1 fruit fly cellular context compared by ENCODE assay signal in the genomic region with DNA sequence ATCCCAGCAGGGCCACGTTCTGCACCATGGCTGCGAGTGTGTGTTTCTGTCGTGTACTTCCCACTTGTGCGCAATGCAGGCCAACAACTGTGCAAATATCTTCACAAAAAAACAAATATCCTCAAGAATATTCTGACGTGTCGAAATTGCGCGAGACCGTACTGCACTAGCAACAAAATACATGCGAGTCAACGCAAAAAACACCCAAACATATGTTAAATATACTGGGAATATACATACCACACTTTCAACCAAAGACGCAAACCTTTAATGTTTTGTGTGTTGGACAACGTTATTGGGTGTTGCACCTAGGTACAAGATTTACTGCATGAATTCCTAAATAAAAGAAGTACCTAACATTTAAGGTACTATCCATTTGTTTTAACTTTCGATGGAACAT.
TF ChIP-seq lines count a peak whose summit lies in the region.

A gene (minus strand): TSS at position 173 of the 400 bp plus-strand sequence.

TF ChIP-seq in whole organism, embryonic, 481 proteins besides CTCF, POLR2A, EP300 and RAD21 (continued from another document and continues in another):
- peak; percentile 77 for TF ChIP-seq nmo (GFP tag; optimal IDR thresholded peaks at IDR 0.05; lab: Kevin White, UChicago)
- TF ChIP-seq CG13424 (tag; optimal IDR thresholded peaks at IDR 0.05; lab: Kevin White, UChicago) = no peak
- no peak for TF ChIP-seq nerfin-2 (GFP tag; IDR thresholded peaks at IDR 0.05; lab: Robert Waterston, UW; ENCODE audit: partially characterized antibody)
- peak; percentile 0 for TF ChIP-seq CG15696 (tag; optimal IDR thresholded peaks at IDR 0.05; lab: Kevin White, UChicago)
- TF ChIP-seq bowl (GFP tag; IDR thresholded peaks at IDR 0.05; lab: Robert Waterston, UW) = no peak
- peak; percentile 37 for TF ChIP-seq Hsf (GFP tag; optimal IDR thresholded peaks at IDR 0.05; lab: Kevin White, UChicago)
- no peak for TF ChIP-seq Nf-YA (GFP tag; IDR thresholded peaks at IDR 0.05; lab: Robert Waterston, UW)
- no peak for TF ChIP-seq CG3407 (GFP tag; optimal IDR thresholded peaks at IDR 0.05; lab: Kevin White, UChicago)
- no peak for TF ChIP-seq CG6254 (GFP tag; optimal IDR thresholded peaks at IDR 0.05; lab: Kevin White, UChicago)
- 0 out of 2 replicates have a peak, but pooled peaks have one; percentile 22 for TF ChIP-seq CG16779 (GFP tag; IDR thresholded peaks at IDR 0.05; lab: Robert Waterston, UW)
- no peak for TF ChIP-seq CG31441 (GFP tag; IDR thresholded peaks at IDR 0.05; lab: Robert Waterston, UW)
- TF ChIP-seq CG4617 (GFP tag; optimal IDR thresholded peaks at IDR 0.05; lab: Kevin White, UChicago; ENCODE audit: borderline replicate concordance) = peak; percentile 94
- TF ChIP-seq caup (GFP tag; optimal IDR thresholded peaks at IDR 0.05; lab: Kevin White, UChicago; ENCODE audit: severe bottlenecking) = no peak
- TF ChIP-seq tx (GFP tag; optimal IDR thresholded peaks at IDR 0.05; lab: Kevin White, UChicago) = peak; percentile 15
- no peak for TF ChIP-seq CG32772 (GFP tag; IDR thresholded peaks at IDR 0.05; lab: Robert Waterston, UW)
- peak; percentile 26 for TF ChIP-seq CG2202 (tag; optimal IDR thresholded peaks at IDR 0.05; lab: Kevin White, UChicago)
- TF ChIP-seq ind (GFP tag; optimal IDR thresholded peaks at IDR 0.05; lab: Kevin White, UChicago) = peak; percentile 40
- TF ChIP-seq CG3065 (GFP tag; optimal IDR thresholded peaks at IDR 0.05; lab: Kevin White, UChicago) = peak; percentile 18
- no peak for TF ChIP-seq seq (GFP tag; IDR thresholded peaks at IDR 0.05; lab: Robert Waterston, UW)
- peak; percentile 79 for TF ChIP-seq CG17186 (GFP tag; optimal IDR thresholded peaks at IDR 0.05; lab: Kevin White, UChicago)
- peak; percentile 93 for TF ChIP-seq MESR4 (GFP tag; optimal IDR thresholded peaks at IDR 0.05; lab: Kevin White, UChicago)
- no peak for TF ChIP-seq Usf (GFP tag; optimal IDR thresholded peaks at IDR 0.05; lab: Kevin White, UChicago)
- peak; percentile 33 for TF ChIP-seq CG8944 (GFP tag; optimal IDR thresholded peaks at IDR 0.05; lab: Kevin White, UChicago)
- TF ChIP-seq slou (GFP tag; optimal IDR thresholded peaks at IDR 0.05; lab: Kevin White, UChicago) = no peak
- no peak for TF ChIP-seq sug (tag; optimal IDR thresholded peaks at IDR 0.05; lab: Kevin White, UChicago)
- TF ChIP-seq Doc3 (GFP tag; IDR thresholded peaks at IDR 0.05; lab: Robert Waterston, UW; ENCODE audit: partially characterized antibody) = no peak
- no peak for TF ChIP-seq cas (GFP tag; IDR thresholded peaks at IDR 0.05; lab: Robert Waterston, UW)
- no peak for TF ChIP-seq sim (GFP tag; IDR thresholded peaks at IDR 0.05; lab: Robert Waterston, UW)
- no peak for TF ChIP-seq CG9215 (GFP tag; IDR thresholded peaks at IDR 0.05; lab: Robert Waterston, UW)
- 0 out of 2 replicates have a peak, but pooled peaks have one; percentile 45 for TF ChIP-seq CG14014 (GFP tag; IDR thresholded peaks at IDR 0.05; lab: Robert Waterston, UW)
- TF ChIP-seq unpg (GFP tag; optimal IDR thresholded peaks at IDR 0.05; lab: Kevin White, UChicago) = no peak
- TF ChIP-seq Fer1 (GFP tag; optimal IDR thresholded peaks at IDR 0.05; lab: Kevin White, UChicago) = no peak
- no peak; the same call in 1 of the 2 replicates for TF ChIP-seq CG1024 (GFP tag; IDR thresholded peaks at IDR 0.05; lab: Robert Waterston, UW)
- TF ChIP-seq tna (GFP tag; IDR thresholded peaks at IDR 0.05; lab: Robert Waterston, UW; ENCODE audit: partially characterized antibody) = no peak; the same call in 1 of the 2 replicates
- TF ChIP-seq Gsc (GFP tag; IDR thresholded peaks at IDR 0.05; lab: Robert Waterston, UW) = no peak
- TF ChIP-seq HmgD (GFP tag; optimal IDR thresholded peaks at IDR 0.05; lab: Kevin White, UChicago) = peak; percentile 72
- TF ChIP-seq ssp (GFP tag; IDR thresholded peaks at IDR 0.05; lab: Robert Waterston, UW) = no peak
- TF ChIP-seq CG4424 (GFP tag; optimal IDR thresholded peaks at IDR 0.05; lab: Kevin White, UChicago) = peak; percentile 33
- TF ChIP-seq fu2 (GFP tag; optimal IDR thresholded peaks at IDR 0.05; lab: Kevin White, UChicago) = peak; percentile 48
- TF ChIP-seq CG1647 (GFP tag; optimal IDR thresholded peaks at IDR 0.05; lab: Kevin White, UChicago) = peak; percentile 31
- peak; percentile 36 for TF ChIP-seq MTF-1 (GFP tag; optimal IDR thresholded peaks at IDR 0.05; lab: Kevin White, UChicago; ENCODE audit: borderline replicate concordance)
- TF ChIP-seq corto (GFP tag; optimal IDR thresholded peaks at IDR 0.05; lab: Kevin White, UChicago) = no peak
- TF ChIP-seq Max (GFP tag; optimal IDR thresholded peaks at IDR 0.05; lab: Kevin White, UChicago) = peak; percentile 53
- TF ChIP-seq CG15514 (GFP tag; optimal IDR thresholded peaks at IDR 0.05; lab: Kevin White, UChicago) = peak; percentile 83
- TF ChIP-seq CG1603 (tag; optimal IDR thresholded peaks at IDR 0.05; lab: Kevin White, UChicago) = peak; percentile 87
- TF ChIP-seq CG4404 (GFP tag; IDR thresholded peaks at IDR 0.05; lab: Robert Waterston, UW) = no peak
- TF ChIP-seq CG2678 (tag; optimal IDR thresholded peaks at IDR 0.05; lab: Kevin White, UChicago) = no peak
- peak; percentile 29 for TF ChIP-seq CG30403 (GFP tag; optimal IDR thresholded peaks at IDR 0.05; lab: Kevin White, UChicago)
- peak; percentile 34 for TF ChIP-seq BtbVII (GFP tag; optimal IDR thresholded peaks at IDR 0.05; lab: Kevin White, UChicago)
- peak; percentile 27 for TF ChIP-seq twi (tag; optimal IDR thresholded peaks at IDR 0.05; lab: Kevin White, UChicago)
- peak; percentile 20 for TF ChIP-seq CG1602 (GFP tag; optimal IDR thresholded peaks at IDR 0.05; lab: Kevin White, UChicago)
- no peak for TF ChIP-seq al (GFP tag; IDR thresholded peaks at IDR 0.05; lab: Robert Waterston, UW)
- TF ChIP-seq knrl (GFP tag; IDR thresholded peaks at IDR 0.05; lab: Robert Waterston, UW; ENCODE audit: partially characterized antibody) = peak; percentile 26; the same call in 1 of the 3 replicates
- TF ChIP-seq Eip74EF (GFP tag; optimal IDR thresholded peaks at IDR 0.05; lab: Kevin White, UChicago) = no peak
- TF ChIP-seq scrt (GFP tag; optimal IDR thresholded peaks at IDR 0.05; lab: Kevin White, UChicago) = no peak
- TF ChIP-seq kah (GFP tag; optimal IDR thresholded peaks at IDR 0.05; lab: Kevin White, UChicago) = no peak
- peak; percentile 46 for TF ChIP-seq Dad (GFP tag; optimal IDR thresholded peaks at IDR 0.05; lab: Kevin White, UChicago)
- no peak for TF ChIP-seq CG7372 (GFP tag; IDR thresholded peaks at IDR 0.05; lab: Robert Waterston, UW)
- TF ChIP-seq NK7.1 (GFP tag; optimal IDR thresholded peaks at IDR 0.05; lab: Kevin White, UChicago) = no peak
- TF ChIP-seq CG2712 (tag; optimal IDR thresholded peaks at IDR 0.05; lab: Kevin White, UChicago) = peak; percentile 55
- TF ChIP-seq dan (GFP tag; IDR thresholded peaks at IDR 0.05; lab: Robert Waterston, UW) = no peak
- no peak for TF ChIP-seq Fer2 (tag; optimal IDR thresholded peaks at IDR 0.05; lab: Kevin White, UChicago)
- peak; percentile 82 for TF ChIP-seq YL-1 (GFP tag; optimal IDR thresholded peaks at IDR 0.05; lab: Kevin White, UChicago)
- no peak for TF ChIP-seq Hey (tag; optimal IDR thresholded peaks at IDR 0.05; lab: Kevin White, UChicago)
- no peak for TF ChIP-seq Ada2b (GFP tag; IDR thresholded peaks at IDR 0.05; lab: Robert Waterston, UW)
- no peak for TF ChIP-seq Hr39 (optimal IDR thresholded peaks at IDR 0.05; lab: Kevin White, UChicago)
- TF ChIP-seq abd-A (tag; optimal IDR thresholded peaks at IDR 0.05; lab: Kevin White, UChicago) = no peak
- no peak for TF ChIP-seq sna (GFP tag; IDR thresholded peaks at IDR 0.05; lab: Robert Waterston, UW; ENCODE audit: partially characterized antibody)
- TF ChIP-seq usp (GFP tag; optimal IDR thresholded peaks at IDR 0.05; lab: Kevin White, UChicago) = no peak
- TF ChIP-seq az2 (GFP tag; optimal IDR thresholded peaks at IDR 0.05; lab: Kevin White, UChicago) = no peak
- TF ChIP-seq klu (GFP tag; IDR thresholded peaks at IDR 0.05; lab: Robert Waterston, UW) = no peak
- TF ChIP-seq chinmo (GFP tag; IDR thresholded peaks at IDR 0.05; lab: Robert Waterston, UW; ENCODE audit: partially characterized antibody) = no peak
- TF ChIP-seq CG9727 (GFP tag; optimal IDR thresholded peaks at IDR 0.05; lab: Kevin White, UChicago) = peak; percentile 2
- TF ChIP-seq grn (GFP tag; optimal IDR thresholded peaks at IDR 0.05; lab: Kevin White, UChicago) = no peak
- TF ChIP-seq hbn (GFP tag; IDR thresholded peaks at IDR 0.05; lab: Robert Waterston, UW; ENCODE audit: partially characterized antibody) = no peak
- TF ChIP-seq CG16863 (GFP tag; optimal IDR thresholded peaks at IDR 0.05; lab: Kevin White, UChicago) = peak; percentile 11
- TF ChIP-seq exex (tag; optimal IDR thresholded peaks at IDR 0.05; lab: Kevin White, UChicago) = no peak
- TF ChIP-seq CG6854 (GFP tag; optimal IDR thresholded peaks at IDR 0.05; lab: Kevin White, UChicago) = peak; percentile 11
- peak; percentile 47 to 64 for TF ChIP-seq dpn (GFP tag; optimal IDR thresholded peaks at IDR 0.05; lab: Kevin White, UChicago)
- TF ChIP-seq Taf1 (GFP tag; IDR thresholded peaks at IDR 0.05; lab: Robert Waterston, UW) = no peak
- 0 out of 3 replicates have a peak, but pooled peaks have one; percentile 33 for TF ChIP-seq dysf (GFP tag; IDR thresholded peaks at IDR 0.05; lab: Robert Waterston, UW)
- no peak for TF ChIP-seq Ssrp (tag; optimal IDR thresholded peaks at IDR 0.05; lab: Kevin White, UChicago)
- no peak for TF ChIP-seq trh (GFP tag; optimal IDR thresholded peaks at IDR 0.05; lab: Kevin White, UChicago)
- TF ChIP-seq CG12744 (GFP tag; optimal IDR thresholded peaks at IDR 0.05; lab: Kevin White, UChicago) = peak; percentile 47
- TF ChIP-seq CG8359 (GFP tag; optimal IDR thresholded peaks at IDR 0.05; lab: Kevin White, UChicago; ENCODE audit: borderline replicate concordance) = no peak
- no peak for TF ChIP-seq CG18476 (GFP tag; optimal IDR thresholded peaks at IDR 0.05; lab: Kevin White, UChicago)
- TF ChIP-seq Ravus (GFP tag; IDR thresholded peaks at IDR 0.05; lab: Robert Waterston, UW) = no peak
- TF ChIP-seq fru (optimal IDR thresholded peaks at IDR 0.05; lab: Kevin White, UChicago) = no peak
- peak; percentile 29 for TF ChIP-seq CG30020 (tag; optimal IDR thresholded peaks at IDR 0.05; lab: Kevin White, UChicago)
- TF ChIP-seq CG14050 (GFP tag; IDR thresholded peaks at IDR 0.05; lab: Robert Waterston, UW) = no peak
- no peak; the same call in 2 of the 3 replicates for TF ChIP-seq CG6175 (GFP tag; IDR thresholded peaks at IDR 0.05; lab: Robert Waterston, UW)
- TF ChIP-seq CG4328 (GFP tag; optimal IDR thresholded peaks at IDR 0.05; lab: Kevin White, UChicago) = no peak
- peak; percentile 21; the same call in 1 of the 3 replicates for TF ChIP-seq CG34224 (GFP tag; IDR thresholded peaks at IDR 0.05; lab: Robert Waterston, UW; ENCODE audit: partially characterized antibody)
- TF ChIP-seq sc (optimal IDR thresholded peaks at IDR 0.05; lab: Kevin White, UChicago) = no peak
- no peak for TF ChIP-seq sc (GFP tag; optimal IDR thresholded peaks at IDR 0.05; lab: Kevin White, UChicago)
- TF ChIP-seq CG11560 (tag; IDR thresholded peaks at IDR 0.05; lab: Robert Waterston, UW) = no peak
- TF ChIP-seq btn (GFP tag; optimal IDR thresholded peaks at IDR 0.05; lab: Kevin White, UChicago) = no peak
- no peak for TF ChIP-seq Rx (GFP tag; IDR thresholded peaks at IDR 0.05; lab: Robert Waterston, UW)
- peak; percentile 26 for TF ChIP-seq CG7271 (tag; optimal IDR thresholded peaks at IDR 0.05; lab: Kevin White, UChicago)
- peak; percentile 37; the same call in 1 of the 2 replicates for TF ChIP-seq Bgb (GFP tag; IDR thresholded peaks at IDR 0.05; lab: Robert Waterston, UW; ENCODE audit: partially characterized antibody)
- no peak for TF ChIP-seq CG17385 (GFP tag; optimal IDR thresholded peaks at IDR 0.05; lab: Kevin White, UChicago)
- TF ChIP-seq phol (tag; optimal IDR thresholded peaks at IDR 0.05; lab: Kevin White, UChicago) = peak; percentile 48
- TF ChIP-seq Poxn (GFP tag; IDR thresholded peaks at IDR 0.05; lab: Robert Waterston, UW) = no peak; the same call in 1 of the 2 replicates
- TF ChIP-seq inv (GFP tag; IDR thresholded peaks at IDR 0.05; lab: Robert Waterston, UW; ENCODE audit: partially characterized antibody) = no peak
- TF ChIP-seq wor (GFP tag; IDR thresholded peaks at IDR 0.05; lab: Robert Waterston, UW) = no peak
- no peak for TF ChIP-seq B-H1 (GFP tag; IDR thresholded peaks at IDR 0.05; lab: Robert Waterston, UW)
- no peak for TF ChIP-seq CG18011 (GFP tag; optimal IDR thresholded peaks at IDR 0.05; lab: Kevin White, UChicago)
- no peak for TF ChIP-seq CG12236 (GFP tag; optimal IDR thresholded peaks at IDR 0.05; lab: Kevin White, UChicago)
- TF ChIP-seq CG4854 (GFP tag; optimal IDR thresholded peaks at IDR 0.05; lab: Kevin White, UChicago) = no peak
- TF ChIP-seq odd (GFP tag; optimal IDR thresholded peaks at IDR 0.05; lab: Kevin White, UChicago) = no peak
- no peak for TF ChIP-seq dimm (GFP tag; IDR thresholded peaks at IDR 0.05; lab: Robert Waterston, UW)
- peak; percentile 45 for TF ChIP-seq Dp (GFP tag; optimal IDR thresholded peaks at IDR 0.05; lab: Kevin White, UChicago)
- peak; percentile 25 for TF ChIP-seq CG33557 (GFP tag; optimal IDR thresholded peaks at IDR 0.05; lab: Kevin White, UChicago)
- no peak for TF ChIP-seq CG42726 (GFP tag; IDR thresholded peaks at IDR 0.05; lab: Robert Waterston, UW; ENCODE audit: partially characterized antibody)
- TF ChIP-seq pfk (GFP tag; optimal IDR thresholded peaks at IDR 0.05; lab: Kevin White, UChicago) = peak; percentile 23
- peak; percentile 36; the same call in 1 of the 2 replicates for TF ChIP-seq Awh (GFP tag; IDR thresholded peaks at IDR 0.05; lab: Robert Waterston, UW)
- TF ChIP-seq Mrtf (GFP tag; IDR thresholded peaks at IDR 0.05; lab: Robert Waterston, UW) = no peak
- peak; percentile 54 for TF ChIP-seq dm (GFP tag; optimal IDR thresholded peaks at IDR 0.05; lab: Kevin White, UChicago)
- peak; percentile 47 for TF ChIP-seq CoRest (tag; optimal IDR thresholded peaks at IDR 0.05; lab: Kevin White, UChicago)
- TF ChIP-seq ewg (GFP tag; optimal IDR thresholded peaks at IDR 0.05; lab: Kevin White, UChicago) = no peak
- TF ChIP-seq Gug (GFP tag; IDR thresholded peaks at IDR 0.05; lab: Robert Waterston, UW) = no peak
- no peak for TF ChIP-seq CG3838 (GFP tag; optimal IDR thresholded peaks at IDR 0.05; lab: Kevin White, UChicago)
- no peak for TF ChIP-seq pan (optimal IDR thresholded peaks at IDR 0.05; lab: Kevin White, UChicago)
- peak in 1 of 2 experiments; percentile 40 for TF ChIP-seq pan (GFP tag; optimal IDR thresholded peaks at IDR 0.05 in 1 of 2, IDR thresholded peaks at IDR 0.05 in 1 of 2)
- peak; percentile 45 for TF ChIP-seq BEAF-32 (GFP tag; optimal IDR thresholded peaks at IDR 0.05; lab: Kevin White, UChicago)
- peak; percentile 69 for TF ChIP-seq Jarid2 (GFP tag; optimal IDR thresholded peaks at IDR 0.05; lab: Kevin White, UChicago)
- TF ChIP-seq CG11398 (GFP tag; optimal IDR thresholded peaks at IDR 0.05; lab: Kevin White, UChicago) = no peak
